Worm (Caenorhabditis elegans) whole organism, L3 larva: ENCODE data around the gene F59A7.12.

Experiments
- R02D3.7 ChIP-seq: fragments of 150-350 bp; optimal IDR thresholded peaks from 2 replicates; lab custom pipeline; 2014; ENCODE audit warnings: missing biosample characterization, missing genetic modification characterization
- ceh-82 ChIP-seq: fragments of 150-350 bp; optimal IDR thresholded peaks from 2 replicates; lab custom pipeline; 2014; ENCODE audit warnings: missing biosample characterization, missing genetic modification characterization
- ceh-9 ChIP-seq: sonication (generic microtip); optimal IDR thresholded peaks from 2 replicates; lab custom pipeline; 2018; ENCODE audit warnings: missing biosample characterization, missing genetic modification characterization
- jun-1 ChIP-seq: fragments of 150-350 bp; optimal IDR thresholded peaks from 2 replicates; lab custom pipeline; 2014; ENCODE audit warnings: missing biosample characterization, missing genetic modification reagents, missing genetic modification characterization
- lin-39 ChIP-seq: fragments of 150-350 bp; optimal IDR thresholded peaks from 2 replicates; lab custom pipeline; 2018; ENCODE audit warnings: missing biosample characterization, missing genetic modification reagents, missing genetic modification characterization
- nhr-11 ChIP-seq: fragments of 150-350 bp; optimal IDR thresholded peaks from 2 replicates; lab custom pipeline; 2014; ENCODE audit warnings: missing biosample characterization, missing genetic modification characterization
- nhr-12 ChIP-seq: fragments of 150-350 bp; optimal IDR thresholded peaks from 2 replicates; lab custom pipeline; 2014; ENCODE audit warnings: missing biosample characterization, missing genetic modification characterization
- nhr-28 ChIP-seq: fragments of 150-350 bp; optimal IDR thresholded peaks from 2 replicates; lab custom pipeline; 2014; ENCODE audit warnings: missing biosample characterization, missing genetic modification characterization
- ztf-11 ChIP-seq: fragments of 150-350 bp; optimal IDR thresholded peaks from 2 replicates; lab custom pipeline; 2014; ENCODE audit warnings: missing biosample characterization, missing genetic modification characterization

- TF ChIP-seq nhr-12 (tag; lab: Kevin White, UChicago) (no peak), jun-1 (tag; lab: Kevin White, UChicago) (no peak), nhr-11 (no peak), R02D3.7 (tag; lab: Kevin White, UChicago) (no peak), ceh-9 (no peak), ceh-82 (tag; lab: Kevin White, UChicago) (no peak), ztf-11 (tag; lab: Kevin White, UChicago) (no peak), lin-39 (no peak), nhr-28 (tag; lab: Kevin White, UChicago) (no peak)
Observed at ce11 chrV:2067419-2067818, 37.4 kb downstream of the F59A7.12 start.
